Worm (Caenorhabditis elegans) whole organism, early embryonic: ENCODE measurements around the gene F42G2.7.

Source experiments
- aly-1 ChIP-seq: sonication (generic microtip); optimal IDR thresholded peaks from 2 replicates; lab custom pipeline; 2016; ENCODE audit warnings: missing genetic modification characterization, missing compliant biosample characterization
- sea-1 ChIP-seq: fragments of 200-800 bp; sonication (Bioruptor generic); conservative IDR thresholded peaks from 2 replicates; pipeline ENCODE4 v1.3.6; 2022; ENCODE audit warnings: missing genetic modification characterization, missing compliant biosample characterization
- tra-4 ChIP-seq: sonication (generic microtip); optimal IDR thresholded peaks from 2 replicates; lab custom pipeline; 2017; ENCODE audit warnings: missing genetic modification characterization, missing compliant biosample characterization

ce11 chrII:2385495-2385894 lies 32.5 kb upstream of the F42G2.7 start, which contains the start of gene F16G10.9:
- TF ChIP-seq tra-4 (tag; lab: Kevin White, UChicago): no peak
- no peak for TF ChIP-seq aly-1
- no peak for TF ChIP-seq sea-1 (GFP tag; lab: Robert Waterston, UW)
